Worm (Caenorhabditis elegans): ENCODE results near the gene sod-1.

The sod-1 gene

DNA sequence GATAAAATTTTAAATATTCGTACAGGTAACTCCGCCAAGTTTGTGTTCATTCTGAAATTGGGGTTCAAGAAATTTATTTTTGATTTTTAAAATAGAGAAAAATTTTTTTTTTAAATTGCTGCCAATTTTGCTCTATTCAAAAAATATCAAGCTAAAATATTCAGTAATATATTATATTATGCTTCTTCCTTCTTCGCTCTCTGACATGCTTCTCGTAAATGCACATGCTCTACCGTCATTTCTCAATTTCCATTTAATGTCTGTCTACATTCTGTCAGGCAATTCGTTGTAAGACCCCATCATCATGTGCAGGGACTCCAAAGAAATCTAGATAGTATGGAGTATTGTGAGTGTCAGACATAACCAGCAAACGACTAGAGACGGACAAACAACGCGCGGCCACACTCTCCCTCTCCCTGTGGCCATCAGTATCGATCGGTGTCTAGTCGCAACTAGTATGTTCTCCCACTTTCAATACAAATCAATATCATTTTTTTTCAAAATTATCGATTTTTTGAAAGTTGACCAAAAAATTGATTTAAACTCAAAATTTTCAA lies 22.4 kb downstream of the sod-1 start, which contains the start of the genes malt-1 and ceh-38 (continued):
- TF ChIP-seq ztf-4 (tag; optimal IDR thresholded peaks at IDR 0.05) (peak; percentile 95), unc-39 (tag; optimal IDR thresholded peaks at IDR 0.05) (no peak), ceh-16 (tag; optimal IDR thresholded peaks at IDR 0.05) (peak; percentile 55), zag-1 (tag; optimal IDR thresholded peaks at IDR 0.05) (peak; percentile 91), nhr-23 (tag; optimal IDR thresholded peaks at IDR 0.05) (no peak), nhr-6 (tag; optimal IDR thresholded peaks at IDR 0.05) (peak; percentile 94), sma-3 (GFP tag; optimal IDR thresholded peaks at IDR 0.05) (peak; percentile 87), sma-9 (GFP tag; optimal IDR thresholded peaks at IDR 0.05) (peak; percentile 94), sma-9 (tag; optimal IDR thresholded peaks at IDR 0.05) (no peak), snpc-4 (tag; optimal IDR thresholded peaks at IDR 0.05) (peak; percentile 91), nhr-237 (tag; optimal IDR thresholded peaks at IDR 0.05) (peak; percentile 58), nhr-21 (tag; optimal IDR thresholded peaks at IDR 0.05) (peak; percentile 89), aly-2 (tag; optimal IDR thresholded peaks at IDR 0.05) (no peak), dmd-4 (tag; optimal IDR thresholded peaks at IDR 0.05) (peak; percentile 35), nhr-25 (tag; optimal IDR thresholded peaks at IDR 0.05) (peak; percentile 92), elt-3 (tag; optimal IDR thresholded peaks at IDR 0.05) (no peak), ceh-82 (tag; optimal IDR thresholded peaks at IDR 0.05) (peak; percentile 19), F13H6.1 (tag; optimal IDR thresholded peaks at IDR 0.05) (peak; percentile 96), skn-1 (tag; optimal IDR thresholded peaks at IDR 0.05) (peak; percentile 45), mbf-1 (tag; optimal IDR thresholded peaks at IDR 0.05) (no peak)

DNA sequence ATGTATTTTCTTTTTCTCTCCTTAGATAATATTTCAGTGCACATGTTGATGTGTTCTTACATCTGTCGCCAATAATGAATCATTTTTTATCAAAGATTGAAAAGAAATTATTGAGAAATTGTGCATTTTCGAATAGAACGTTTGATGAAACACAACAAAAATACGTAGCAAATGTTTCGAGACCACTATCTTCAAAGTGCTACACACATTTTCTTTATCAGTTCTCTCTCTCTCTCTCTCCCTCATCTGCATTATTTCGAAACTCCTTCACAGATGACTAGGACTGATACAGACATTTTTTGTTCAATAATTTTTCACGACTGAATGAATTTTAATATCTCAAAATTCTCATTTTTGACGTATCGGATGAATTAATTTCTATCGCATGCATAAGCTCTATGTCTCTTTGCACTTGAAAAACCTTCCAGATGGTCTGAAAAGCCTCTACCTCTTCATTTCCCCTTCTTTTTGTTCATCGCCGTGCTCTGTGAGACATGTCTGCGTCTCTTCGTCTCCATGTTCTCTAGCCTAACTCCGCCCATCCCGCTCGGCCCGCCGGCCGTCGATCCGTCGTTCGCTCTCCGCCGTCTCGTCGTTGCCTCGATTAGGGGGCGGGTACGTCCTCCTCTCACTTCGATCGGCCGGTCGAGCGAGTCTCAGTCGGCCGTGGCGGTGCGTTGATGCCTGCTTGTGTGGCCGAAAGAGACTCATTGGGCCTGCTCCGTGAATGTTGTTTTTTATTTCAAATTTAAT lies 30.2 kb downstream of the sod-1 start:
- TF ChIP-seq unc-55 (GFP tag; optimal IDR thresholded peaks at IDR 0.05) (peak; percentile 35), nhr-10 (tag; optimal IDR thresholded peaks at IDR 0.05) (no peak), C34F6.9 (tag; optimal IDR thresholded peaks at IDR 0.05) (peak; percentile 49), fos-1 (tag; optimal IDR thresholded peaks at IDR 0.05) (peak; percentile 30), gmeb-1 (tag; optimal IDR thresholded peaks at IDR 0.05) (no peak), lsy-2 (tag; optimal IDR thresholded peaks at IDR 0.05) (peak in 1 of 2 experiments; percentile 25), F13H6.1 (tag; optimal IDR thresholded peaks at IDR 0.05) (peak; percentile 64), dmd-4 (tag; optimal IDR thresholded peaks at IDR 0.05) (no peak)

DNA sequence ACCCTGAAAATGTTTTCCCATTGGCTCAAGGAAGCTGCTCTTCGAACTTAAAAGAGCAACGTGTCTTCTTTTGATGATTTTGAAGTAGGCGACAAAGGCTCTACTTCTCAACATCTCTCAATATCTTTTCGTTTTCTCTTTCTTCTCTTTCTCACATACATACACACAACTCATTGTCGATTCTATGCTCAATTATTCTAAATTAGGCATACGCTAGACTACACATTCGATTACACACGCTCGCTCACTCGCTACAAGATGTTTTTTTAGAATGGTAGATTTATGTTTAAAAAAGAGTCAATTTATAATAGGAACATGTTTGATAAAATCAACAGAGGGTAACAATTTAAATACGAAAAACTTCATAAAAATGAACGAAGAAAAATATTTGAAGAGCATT lies 32.2 kb downstream of the sod-1 start:
- TF ChIP-seq zag-1 (tag; optimal IDR thresholded peaks at IDR 0.05) (peak; percentile 10), F13H6.1 (tag; optimal IDR thresholded peaks at IDR 0.05) (no peak)

DNA sequence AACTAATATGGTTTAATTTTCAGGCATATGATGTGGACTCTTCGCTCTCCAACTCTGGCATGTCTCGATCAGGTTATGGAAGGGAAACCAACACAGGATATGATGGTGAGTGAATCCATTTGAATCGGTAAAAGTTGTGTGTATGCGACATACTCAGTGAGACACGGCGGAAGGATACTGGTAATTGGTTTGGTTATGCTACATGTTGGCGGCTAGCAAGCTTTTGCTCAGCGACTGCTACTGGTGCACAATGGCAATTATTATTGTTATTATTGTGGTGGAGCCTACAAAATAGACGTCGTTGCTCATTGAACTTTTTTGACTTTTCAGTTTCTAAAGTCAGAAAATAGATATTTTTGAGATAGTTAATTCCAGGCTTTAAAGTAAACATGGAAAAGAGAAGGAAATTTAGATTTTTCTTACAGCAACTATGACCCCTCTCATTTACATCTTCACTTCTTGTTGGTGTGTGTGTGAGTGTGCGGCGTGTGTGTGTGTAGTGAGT lies 32.9 kb downstream of the sod-1 start:
- no peak for TF ChIP-seq nhr-6 (tag; optimal IDR thresholded peaks at IDR 0.05)
- TF ChIP-seq nhr-21 (tag; optimal IDR thresholded peaks at IDR 0.05) = no peak

DNA sequence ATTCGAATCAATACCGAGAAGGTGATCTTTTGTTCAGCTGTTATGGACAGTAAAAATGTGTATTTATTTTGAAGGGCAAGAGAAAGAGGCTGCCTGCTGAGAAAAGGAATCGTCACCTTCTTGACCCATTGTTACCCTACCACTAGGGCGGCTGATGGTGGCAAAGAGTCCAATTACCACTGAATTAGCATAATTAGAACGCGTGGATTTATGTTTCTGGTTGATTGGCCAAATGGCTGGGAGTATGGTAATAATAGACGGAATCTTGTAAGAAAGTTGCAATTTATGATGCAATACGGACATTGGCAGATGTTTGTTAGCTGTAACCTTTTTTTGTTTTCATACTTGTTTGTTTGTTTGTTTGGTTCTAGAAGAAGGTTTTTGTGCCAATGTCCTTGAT lies 33.8 kb downstream of the sod-1 start:
- no peak for TF ChIP-seq nhr-21 (tag; optimal IDR thresholded peaks at IDR 0.05)
- TF ChIP-seq ceh-82 (tag; optimal IDR thresholded peaks at IDR 0.05) = no peak
- no peak for TF ChIP-seq nhr-12 (tag; optimal IDR thresholded peaks at IDR 0.05)
- peak; percentile 36 for TF ChIP-seq nhr-25 (tag; optimal IDR thresholded peaks at IDR 0.05)

DNA sequence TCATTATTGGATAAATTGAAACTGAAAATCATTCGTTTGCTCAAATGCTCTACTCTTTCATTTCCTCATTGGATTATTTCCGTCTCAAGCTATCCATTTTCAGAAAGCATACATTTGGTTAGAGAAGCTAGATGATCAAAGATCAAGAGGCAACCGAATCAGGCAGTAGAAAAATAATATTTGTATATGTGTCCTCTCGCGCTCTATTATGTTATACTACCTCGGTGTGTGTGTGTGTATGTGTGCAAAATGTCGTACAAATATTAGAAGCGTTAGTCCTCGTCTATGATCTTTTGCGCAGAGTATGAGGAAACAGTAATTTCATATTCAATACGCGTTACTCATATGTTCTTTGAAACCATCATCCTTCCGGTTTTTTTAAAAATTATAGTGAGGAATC lies 36.6 kb downstream of the sod-1 start:
- TF ChIP-seq unc-62 (GFP tag; optimal IDR thresholded peaks at IDR 0.05) = no peak
- TF ChIP-seq sma-9 (GFP tag; optimal IDR thresholded peaks at IDR 0.05) = peak; percentile 27
- TF ChIP-seq sma-9 (tag; optimal IDR thresholded peaks at IDR 0.05) = no peak

DNA sequence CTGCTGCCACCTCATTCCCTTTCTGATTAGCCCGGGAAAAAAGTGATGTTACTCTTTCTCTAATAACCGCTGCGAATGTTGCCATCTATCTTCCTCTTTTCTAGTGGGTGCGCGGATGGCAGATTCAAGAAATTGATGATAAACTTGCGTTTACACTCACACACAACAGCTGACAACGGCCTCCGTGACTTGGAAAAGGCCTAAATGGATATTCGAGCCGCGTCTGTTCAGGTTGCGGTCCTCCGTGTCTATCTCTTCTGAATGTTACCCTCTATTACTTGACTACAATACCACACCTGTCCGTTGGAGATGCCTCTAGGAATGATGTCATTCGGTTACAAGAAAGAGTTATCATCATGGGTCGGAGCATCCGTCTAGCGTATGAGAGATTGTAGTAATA lies 37.2 kb downstream of the sod-1 start:
- TF ChIP-seq gmeb-1 (tag; optimal IDR thresholded peaks at IDR 0.05) = no peak
- no peak for TF ChIP-seq dmd-4 (tag; optimal IDR thresholded peaks at IDR 0.05)
- TF ChIP-seq unc-39 (tag; optimal IDR thresholded peaks at IDR 0.05) = no peak
- no peak for TF ChIP-seq nhr-10 (tag; optimal IDR thresholded peaks at IDR 0.05)
- TF ChIP-seq mbf-1 (tag; optimal IDR thresholded peaks at IDR 0.05) = no peak
- no peak for TF ChIP-seq unc-55 (GFP tag; optimal IDR thresholded peaks at IDR 0.05)
- no peak for TF ChIP-seq lin-11 (tag; optimal IDR thresholded peaks at IDR 0.05)
- TF ChIP-seq R02D3.7 (tag; optimal IDR thresholded peaks at IDR 0.05) = no peak
- no peak for TF ChIP-seq nhr-6 (tag; optimal IDR thresholded peaks at IDR 0.05)
- no peak for TF ChIP-seq nhr-25 (tag; optimal IDR thresholded peaks at IDR 0.05)
- no peak for TF ChIP-seq snpc-4 (tag; optimal IDR thresholded peaks at IDR 0.05)
- no peak for TF ChIP-seq elt-1 (tag; optimal IDR thresholded peaks at IDR 0.05)
- TF ChIP-seq ZK546.5 (tag; optimal IDR thresholded peaks at IDR 0.05) = no peak
- no peak for TF ChIP-seq sem-4 (tag; optimal IDR thresholded peaks at IDR 0.05)
- no peak for TF ChIP-seq zag-1 (tag; optimal IDR thresholded peaks at IDR 0.05)

Data from whole organism, L2 larva.